Worm (Caenorhabditis elegans) whole organism, L2 larva: ENCODE data around the gene F35F10.7.

Source experiments
- R02D3.7 ChIP-seq: fragments of 150-350 bp; optimal IDR thresholded peaks from 2 replicates; lab custom pipeline; 2014; ENCODE audit warnings: missing biosample characterization, missing genetic modification characterization
- ZK546.5 ChIP-seq: sonication (generic microtip); optimal IDR thresholded peaks from 2 replicates; lab custom pipeline; 2017; ENCODE audit warnings: missing biosample characterization, missing genetic modification characterization
- alr-1 ChIP-seq: fragments of 150-350 bp; optimal IDR thresholded peaks from 2 replicates; lab custom pipeline; 2014; ENCODE audit warnings: missing biosample characterization, missing genetic modification characterization
- aly-2 ChIP-seq: fragments of 150-350 bp; optimal IDR thresholded peaks from 2 replicates; lab custom pipeline; 2014; ENCODE audit warnings: missing biosample characterization, missing genetic modification characterization
- ama-1 ChIP-seq: fragments of 150-350 bp; optimal IDR thresholded peaks from 2 replicates; lab custom pipeline; 2018; ENCODE audit warnings: inconsistent platforms
- blmp-1 ChIP-seq: sonication (generic microtip); optimal IDR thresholded peaks from 2 replicates; lab custom pipeline; 2017; ENCODE audit warnings: missing genetic modification characterization, mild to moderate bottlenecking, missing compliant biosample characterization, antibody characterized with exemption, moderate library complexity; ENCODE audit not compliant: insufficient read depth
- ceh-16 ChIP-seq: fragments of 150-350 bp; optimal IDR thresholded peaks from 2 replicates; lab custom pipeline; 2014; ENCODE audit warnings: missing biosample characterization, missing genetic modification characterization
- ceh-82 ChIP-seq: fragments of 150-350 bp; optimal IDR thresholded peaks from 2 replicates; lab custom pipeline; 2014; ENCODE audit warnings: missing biosample characterization, missing genetic modification characterization
- crh-2 ChIP-seq: sonication (generic microtip); optimal IDR thresholded peaks from 2 replicates; lab custom pipeline; 2017; ENCODE audit warnings: missing biosample characterization, missing genetic modification characterization
- dmd-4 ChIP-seq: sonication (generic microtip); optimal IDR thresholded peaks from 2 replicates; lab custom pipeline; 2017; ENCODE audit warnings: missing biosample characterization, missing genetic modification characterization
- egl-27 ChIP-seq: sonication (generic microtip); optimal IDR thresholded peaks from 3 replicates; lab custom pipeline; 2017; ENCODE audit warnings: missing biosample characterization, missing genetic modification reagents, missing genetic modification characterization
- elt-1 ChIP-seq: fragments of 150-350 bp; optimal IDR thresholded peaks from 2 replicates; lab custom pipeline; 2014; ENCODE audit warnings: missing biosample characterization, missing genetic modification characterization
- gmeb-1 ChIP-seq: fragments of 150-350 bp; optimal IDR thresholded peaks from 2 replicates; lab custom pipeline; 2014; ENCODE audit warnings: missing biosample characterization, missing genetic modification characterization
- lin-11 ChIP-seq: fragments of 150-350 bp; sonication (generic microtip); optimal IDR thresholded peaks from 2 replicates; lab custom pipeline; 2014; ENCODE audit warnings: missing biosample characterization, missing genetic modification characterization, inconsistent platforms, mixed read lengths
- lsy-2 ChIP-seq, 2 experiments: fragments of 150-350 bp in 1 of 2; sonication (generic microtip) in 1 of 2; optimal IDR thresholded peaks; 2 replicates each; lab custom pipeline; 2014 to 2017; ENCODE audit warnings: missing biosample characterization in 2 of 2, missing genetic modification characterization in 2 of 2
- mab-5 ChIP-seq: fragments of 150-350 bp; optimal IDR thresholded peaks from 2 replicates; lab custom pipeline; 2014; ENCODE audit warnings: missing biosample characterization, missing genetic modification characterization
- mbf-1 ChIP-seq: sonication (generic microtip); optimal IDR thresholded peaks from 2 replicates; lab custom pipeline; 2017; ENCODE audit warnings: missing biosample characterization, missing genetic modification characterization
- nhr-11 ChIP-seq: fragments of 150-350 bp; optimal IDR thresholded peaks from 2 replicates; lab custom pipeline; 2014; ENCODE audit warnings: missing biosample characterization, missing genetic modification characterization
- nhr-12 ChIP-seq: fragments of 150-350 bp; optimal IDR thresholded peaks from 2 replicates; lab custom pipeline; 2014; ENCODE audit warnings: missing biosample characterization, missing genetic modification characterization
- nhr-129 ChIP-seq: fragments of 150-350 bp; optimal IDR thresholded peaks from 2 replicates; lab custom pipeline; 2014; ENCODE audit warnings: missing biosample characterization, missing genetic modification characterization
- nhr-21 ChIP-seq: fragments of 150-350 bp; optimal IDR thresholded peaks from 2 replicates; lab custom pipeline; 2014; ENCODE audit warnings: missing biosample characterization, missing genetic modification characterization
- nhr-23 ChIP-seq: fragments of 150-350 bp; optimal IDR thresholded peaks from 2 replicates; lab custom pipeline; 2014; ENCODE audit warnings: missing biosample characterization, missing genetic modification reagents, missing genetic modification characterization
- nhr-237 ChIP-seq: fragments of 150-350 bp; optimal IDR thresholded peaks from 2 replicates; lab custom pipeline; 2014; ENCODE audit warnings: missing biosample characterization, missing genetic modification characterization
- nhr-25 ChIP-seq: fragments of 150-350 bp; sonication (generic microtip); optimal IDR thresholded peaks from 3 replicates; lab custom pipeline; 2014; ENCODE audit warnings: missing biosample characterization, missing genetic modification characterization
- nhr-77 ChIP-seq: fragments of 150-350 bp; optimal IDR thresholded peaks from 2 replicates; lab custom pipeline; 2014; ENCODE audit warnings: missing biosample characterization, missing genetic modification characterization
- skn-1 ChIP-seq: sonication (generic microtip); optimal IDR thresholded peaks from 2 replicates; lab custom pipeline; 2017; ENCODE audit warnings: missing biosample characterization, missing genetic modification characterization
- sma-9 ChIP-seq, 2 experiments: fragments of 150-350 bp in 1 of 2; sonication (generic microtip) in 1 of 2; optimal IDR thresholded peaks; 2 replicates each; lab custom pipeline; 2014 to 2016; ENCODE audit warnings: missing genetic modification characterization in 2 of 2, mild to moderate bottlenecking in 1 of 2, missing biosample characterization in 1 of 2, missing compliant biosample characterization in 1 of 2, missing genetic modification reagents in 1 of 2, moderate library complexity in 1 of 2
- snpc-4 ChIP-seq: fragments of 150-350 bp; optimal IDR thresholded peaks from 2 replicates; lab custom pipeline; 2014; ENCODE audit warnings: missing biosample characterization, missing genetic modification characterization
- unc-55 ChIP-seq: fragments of 150-350 bp; sonication (generic microtip); optimal IDR thresholded peaks from 3 replicates; lab custom pipeline; 2014; ENCODE audit warnings: missing biosample characterization, missing genetic modification reagents, missing genetic modification characterization
- zag-1 ChIP-seq: fragments of 150-350 bp; optimal IDR thresholded peaks from 2 replicates; lab custom pipeline; 2014; ENCODE audit warnings: missing biosample characterization, missing genetic modification characterization
- ztf-11 ChIP-seq: sonication (generic microtip); optimal IDR thresholded peaks from 2 replicates; lab custom pipeline; 2017; ENCODE audit warnings: missing biosample characterization, missing genetic modification characterization
- ztf-4 ChIP-seq: fragments of 150-350 bp; optimal IDR thresholded peaks from 2 replicates; lab custom pipeline; 2014; ENCODE audit warnings: missing biosample characterization, missing genetic modification characterization

The F35F10.7 gene

DNA sequence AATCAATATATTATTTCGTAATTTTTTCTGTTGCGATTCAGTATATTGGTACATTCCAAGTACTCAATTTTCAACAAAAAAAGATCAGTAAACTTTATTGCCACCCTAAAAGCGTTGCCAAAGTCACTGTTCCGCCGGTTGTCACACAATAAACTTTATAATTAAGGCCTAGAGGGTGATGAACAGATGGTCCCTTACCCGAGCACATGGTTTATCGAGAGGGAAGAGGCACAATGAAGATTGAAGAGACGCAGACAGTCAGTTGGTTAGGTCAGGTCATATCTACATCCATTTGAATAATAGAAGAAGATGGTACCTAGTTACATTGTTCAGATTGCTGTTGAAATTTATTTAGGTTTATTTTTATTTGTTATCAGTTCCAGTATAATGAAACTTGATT, 30.4 kb downstream of the F35F10.7 start:
- TF ChIP-seq ceh-16 (tag; lab: Kevin White, UChicago) (no peak), crh-2 (no peak), gmeb-1 (tag; lab: Kevin White, UChicago) (no peak), elt-1 (tag; lab: Kevin White, UChicago) (no peak), lin-11 (no peak), sma-9 (GFP tag; optimal IDR thresholded peaks at IDR 0.05; lab: Kevin White, UChicago) (no peak), sma-9 (tag; optimal IDR thresholded peaks at IDR 0.05; lab: Kevin White, UChicago) (no peak), unc-55 (GFP tag; lab: Kevin White, UChicago) (no peak), ztf-4 (tag; lab: Kevin White, UChicago) (no peak), ceh-82 (tag; lab: Kevin White, UChicago) (no peak), nhr-25 (tag; lab: Kevin White, UChicago) (no peak)

DNA sequence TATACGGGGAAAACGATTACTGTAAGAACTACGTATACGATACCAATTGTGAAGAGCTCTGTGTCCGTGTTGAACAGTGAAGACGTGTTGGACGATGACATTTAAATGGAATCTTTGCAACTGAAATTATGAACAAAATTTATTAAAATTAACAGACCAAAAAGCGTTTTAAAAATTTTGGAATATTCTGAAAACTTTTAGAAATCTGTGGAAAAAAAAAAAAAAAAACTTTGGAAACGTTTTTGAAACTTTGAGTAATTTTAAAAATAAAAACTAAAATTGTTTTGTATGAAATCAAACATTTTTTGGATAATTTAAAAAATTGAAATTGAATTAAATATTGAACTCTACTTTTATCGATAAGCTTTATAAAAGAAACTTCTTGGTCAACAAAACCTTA, 31.2 kb downstream of the F35F10.7 start, which contains the start of gene srt-63:
srt-63 (minus strand) TSS at position 101 of the 400 bp plus-strand sequence.
- no peak for TF ChIP-seq ama-1 (lab: Kevin White, UChicago)
- no peak for TF ChIP-seq ztf-11 (tag; lab: Kevin White, UChicago)

DNA sequence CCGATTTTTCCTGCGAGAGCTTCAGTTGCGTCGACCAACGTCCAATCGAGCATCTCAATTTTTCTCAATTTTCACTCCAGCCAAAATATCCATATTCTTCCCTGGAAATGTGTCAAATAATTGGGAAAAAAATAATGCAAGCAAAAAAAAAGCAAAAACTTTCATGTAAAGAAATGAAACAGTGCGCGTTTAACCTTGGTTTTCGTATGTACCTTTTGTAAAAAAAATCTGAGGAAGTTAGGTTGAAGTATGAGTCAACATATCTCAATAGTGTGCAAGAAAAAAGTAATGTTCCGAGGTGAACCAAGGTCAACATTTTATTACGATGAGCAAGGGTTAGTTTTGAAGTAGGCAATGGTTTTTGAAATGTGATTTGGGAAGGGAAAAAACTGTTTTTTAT, 37.1 kb downstream of the F35F10.7 start, which contains the start of gene T28A11.13:
T28A11.13 (minus strand) TSS at position 101 of the 400 bp plus-strand sequence.
- TF ChIP-seq alr-1 (tag; lab: Kevin White, UChicago) (no peak), mbf-1 (no peak), skn-1 (tag; lab: Kevin White, UChicago) (no peak), ztf-11 (tag; lab: Kevin White, UChicago) (no peak), lin-11 (no peak), mab-5 (no peak), aly-2 (tag; lab: Kevin White, UChicago) (no peak)

DNA sequence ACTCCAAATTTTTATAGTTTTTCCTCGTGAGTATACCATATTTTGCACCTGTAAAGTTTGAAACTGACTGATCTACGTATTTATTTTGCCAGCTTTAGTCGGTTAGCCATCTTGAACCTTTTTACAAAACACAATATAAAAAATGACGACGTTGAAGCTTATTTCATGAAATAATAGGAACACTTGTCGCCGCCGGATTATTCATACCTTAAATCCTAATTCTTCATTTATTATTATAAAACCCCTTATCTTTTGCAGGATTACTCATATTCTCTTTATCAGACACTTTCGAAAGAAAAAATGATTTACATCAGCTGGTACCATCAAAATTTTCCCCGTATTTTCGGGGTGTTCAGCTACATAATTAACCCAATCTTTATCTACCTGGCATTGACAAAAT, 39.7 kb downstream of the F35F10.7 start, which contains the start of gene srj-8:
srj-8 (plus strand) TSS at position 301 of the 400 bp plus-strand sequence.
- TF ChIP-seq blmp-1 (no peak), skn-1 (tag; lab: Kevin White, UChicago) (no peak), nhr-25 (tag; lab: Kevin White, UChicago) (no peak), dmd-4 (tag; lab: Kevin White, UChicago) (no peak), nhr-11 (tag; lab: Kevin White, UChicago) (no peak), nhr-23 (tag; lab: Kevin White, UChicago) (no peak), snpc-4 (no peak), ztf-4 (tag; lab: Kevin White, UChicago) (no peak), mbf-1 (no peak), nhr-12 (tag; lab: Kevin White, UChicago) (no peak), nhr-77 (tag; lab: Kevin White, UChicago) (no peak), nhr-129 (tag; lab: Kevin White, UChicago) (no peak)

DNA sequence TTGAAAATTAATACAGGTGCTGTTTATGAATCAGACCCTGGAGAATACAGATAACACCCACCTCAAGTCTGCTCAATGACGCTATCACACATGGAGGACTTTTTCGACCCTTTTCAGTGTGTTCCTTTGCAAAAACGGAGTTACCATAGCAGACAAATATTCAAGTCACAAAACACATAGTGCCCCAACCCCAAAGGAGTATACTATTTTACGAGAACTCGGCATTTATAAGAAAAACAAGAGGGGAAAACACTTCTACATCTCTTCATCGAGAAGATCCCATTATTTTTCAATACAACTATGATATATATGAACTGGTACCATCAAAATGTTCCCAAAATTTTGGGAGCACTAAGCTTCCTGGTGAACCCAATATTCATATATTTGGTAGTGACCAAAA, 42.5 kb downstream of the F35F10.7 start, which contains the start of gene srj-7:
srj-7 (plus strand) TSS at position 301 of the 400 bp plus-strand sequence.
- TF ChIP-seq zag-1 (tag; lab: Kevin White, UChicago) = no peak
- no peak for TF ChIP-seq nhr-21 (tag; lab: Kevin White, UChicago)
- no peak for TF ChIP-seq egl-27 (tag; lab: Kevin White, UChicago)
- TF ChIP-seq blmp-1 = no peak
- no peak for TF ChIP-seq R02D3.7 (tag; lab: Kevin White, UChicago)
- TF ChIP-seq, all 48 proteins: peak for 0

DNA sequence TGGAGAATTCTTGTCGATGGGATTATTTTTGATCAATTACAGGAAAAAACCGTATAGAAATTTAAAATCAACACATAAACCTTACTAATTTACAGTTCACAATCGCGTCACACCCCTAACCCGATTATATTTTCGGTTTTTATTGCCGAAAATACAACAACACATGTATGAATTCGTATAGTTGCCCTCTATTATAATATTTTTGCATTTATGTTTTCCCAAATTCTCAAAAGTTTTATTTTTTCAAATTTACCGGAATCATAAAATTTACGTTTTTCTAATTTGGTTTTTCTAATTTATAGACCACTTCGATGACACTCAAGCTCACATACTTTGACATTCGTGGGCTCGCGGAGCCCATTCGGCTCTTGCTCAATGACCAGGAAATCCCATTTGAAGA, 44.2 kb downstream of the F35F10.7 start, which contains the start of gene gst-23:
gst-23 (plus strand) TSS at position 301 of the 400 bp plus-strand sequence.
- no peak for TF ChIP-seq gmeb-1 (tag; lab: Kevin White, UChicago)
- no peak for TF ChIP-seq ZK546.5 (tag; lab: Kevin White, UChicago)
- TF ChIP-seq nhr-237 (tag; lab: Kevin White, UChicago) = no peak
- TF ChIP-seq lsy-2 (tag; optimal IDR thresholded peaks at IDR 0.05; lab: Kevin White, UChicago) = no peak
